Worm (Caenorhabditis elegans) whole organism, L4/young adult: ENCODE results near the gene R10E11.5.
A peak's percentile ranks its signal among the peaks of the same experiment; 100 is the strongest.

Source experiments
- W03F9.2 ChIP-seq: fragments of 150-350 bp; optimal IDR thresholded peaks from 2 replicates; lab custom pipeline; 2014; ENCODE audit warnings: missing biosample characterization, missing genetic modification characterization
- dao-5 ChIP-seq: sonication (generic microtip); optimal IDR thresholded peaks from 2 replicates; lab custom pipeline; 2016; ENCODE audit warnings: missing genotype, missing genetic modification characterization, moderate library complexity, missing compliant biosample characterization
- him-1 ChIP-seq: sonication (generic microtip); optimal IDR thresholded peaks from 2 replicates; lab custom pipeline; 2016; ENCODE audit warnings: missing genotype, missing genetic modification reagents, missing genetic modification characterization, missing compliant biosample characterization

R10E11.5 gene

ce11 chrIII:9813146-9813545, 23.7 kb upstream of the R10E11.5 start, which contains the start of gene ZK632.14:
TSS of gene ZK632.14 (plus strand) at chrIII:9813446.
- TF ChIP-seq dao-5 (tag; lab: Kevin White, UChicago) (no peak), W03F9.2 (tag; lab: Kevin White, UChicago) (no peak), him-1 (tag; lab: Kevin White, UChicago) (no peak)

DNA sequence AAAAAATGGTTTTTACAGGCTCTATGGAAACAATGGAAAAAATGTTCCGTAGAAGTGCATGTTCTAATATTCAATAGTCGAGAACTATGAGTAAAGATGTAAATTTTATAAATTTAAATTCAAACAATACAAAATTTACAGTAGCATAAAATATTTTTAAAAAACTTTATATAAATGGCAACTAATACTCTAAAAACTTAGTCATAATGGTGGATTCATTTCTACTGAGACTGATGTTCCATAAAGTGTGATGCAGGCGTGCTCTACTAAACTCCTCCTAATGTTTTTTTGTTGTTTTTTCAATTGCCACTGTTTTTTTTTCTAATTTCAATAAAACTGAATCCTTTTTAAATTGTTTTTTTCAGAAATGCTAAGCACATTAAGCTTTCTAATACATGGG, 18.7 kb upstream of the R10E11.5 start, which contains the start of gene gtap-2:
gtap-2 (plus strand) TSS at position 366 of the 400 bp plus-strand sequence.
- no peak for TF ChIP-seq dao-5 (tag; lab: Kevin White, UChicago)
- peak; percentile 56 for TF ChIP-seq W03F9.2 (tag; lab: Kevin White, UChicago)

DNA sequence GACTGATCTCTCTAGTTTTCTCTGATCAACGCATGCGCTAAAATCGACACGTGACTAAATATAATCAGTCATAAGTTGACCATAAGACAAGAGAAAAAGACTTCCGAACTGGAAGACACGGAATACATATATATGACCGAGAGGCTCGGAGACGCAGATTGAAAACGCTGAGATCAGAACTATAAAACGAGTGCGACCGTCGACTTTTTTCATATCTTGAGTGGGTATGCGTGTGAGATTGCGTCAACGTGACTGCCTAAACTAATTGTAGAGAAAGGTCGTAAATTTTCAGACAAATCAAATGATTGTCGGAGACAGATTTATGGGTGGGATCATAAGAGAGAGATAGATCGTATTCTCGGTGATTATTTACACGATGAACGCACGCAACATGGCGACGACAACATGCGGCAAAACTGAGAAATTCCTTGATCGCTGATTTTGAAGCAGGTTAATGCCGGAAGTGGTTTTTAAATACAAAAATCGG, 18.1 kb upstream of the R10E11.5 start:
- TF ChIP-seq dao-5 (tag; lab: Kevin White, UChicago): no peak
- TF ChIP-seq W03F9.2 (tag; lab: Kevin White, UChicago): no peak
- TF ChIP-seq him-1 (tag; lab: Kevin White, UChicago): no peak

DNA sequence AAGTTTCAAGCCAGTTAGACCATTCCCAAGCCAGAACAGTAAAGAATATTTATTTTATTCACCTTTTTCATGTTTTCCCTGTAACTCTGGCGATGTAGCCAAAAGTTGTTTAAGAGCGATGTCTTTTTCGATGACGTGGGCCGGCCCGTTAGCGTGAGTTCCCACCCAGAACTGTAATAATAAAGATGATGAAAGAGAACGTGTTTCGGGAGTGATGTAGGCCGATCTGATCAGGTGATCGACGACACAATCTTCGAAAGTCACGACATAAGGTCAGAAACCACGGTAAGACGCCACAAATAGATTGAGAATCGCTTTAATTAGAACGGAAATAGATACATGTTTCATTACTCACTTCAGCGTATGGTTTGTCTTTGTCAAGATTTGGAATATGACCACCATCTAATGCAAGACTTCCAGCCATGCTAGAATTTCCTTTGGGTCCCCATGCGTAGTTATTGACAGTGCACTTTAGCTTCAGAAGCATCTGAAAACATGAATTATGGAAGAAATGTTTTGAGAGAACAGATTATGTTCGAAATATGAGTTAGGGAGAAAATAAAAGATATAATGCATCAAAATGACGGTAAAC, 17.6 kb upstream of the R10E11.5 start, which contains the start of gene ZK632.4:
ZK632.4 (minus strand) TSS at position 487 of the 592 bp plus-strand sequence.
- TF ChIP-seq dao-5 (tag; lab: Kevin White, UChicago) (no peak), W03F9.2 (tag; lab: Kevin White, UChicago) (no peak), him-1 (tag; lab: Kevin White, UChicago) (no peak)

ce11 chrIII:9804997-9805610, 15.6 kb upstream of the R10E11.5 start, which contains the start of gene riok-3:
TSS of gene riok-3 (minus strand) at chrIII:9805011.
- TF ChIP-seq W03F9.2 (tag; lab: Kevin White, UChicago) (no peak), dao-5 (tag; lab: Kevin White, UChicago) (no peak), him-1 (tag; lab: Kevin White, UChicago) (no peak)

- no peak for TF ChIP-seq dao-5 (tag; lab: Kevin White, UChicago)
- no peak for TF ChIP-seq him-1 (tag; lab: Kevin White, UChicago)
- TF ChIP-seq W03F9.2 (tag; lab: Kevin White, UChicago): no peak
Measured at ce11 chrIII:9802045-9802444, 12.6 kb upstream of the R10E11.5 start.

- TF ChIP-seq W03F9.2 (tag; lab: Kevin White, UChicago) (no peak), dao-5 (tag; lab: Kevin White, UChicago) (no peak), him-1 (tag; lab: Kevin White, UChicago) (no peak)
Measured at ce11 chrIII:9798478-9799157, 9.2 kb upstream of the R10E11.5 start, which contains the start of gene ZK632.2. TSS of gene ZK632.2 (plus strand) at chrIII:9799107.

ce11 chrIII:9796448-9796847, 7.0 kb upstream of the R10E11.5 start, which contains the start of gene srxa-10:
TSS of gene srxa-10 (minus strand) at chrIII:9796548.
- no peak for TF ChIP-seq dao-5 (tag; lab: Kevin White, UChicago)
- no peak for TF ChIP-seq him-1 (tag; lab: Kevin White, UChicago)
- no peak for TF ChIP-seq W03F9.2 (tag; lab: Kevin White, UChicago)

DNA sequence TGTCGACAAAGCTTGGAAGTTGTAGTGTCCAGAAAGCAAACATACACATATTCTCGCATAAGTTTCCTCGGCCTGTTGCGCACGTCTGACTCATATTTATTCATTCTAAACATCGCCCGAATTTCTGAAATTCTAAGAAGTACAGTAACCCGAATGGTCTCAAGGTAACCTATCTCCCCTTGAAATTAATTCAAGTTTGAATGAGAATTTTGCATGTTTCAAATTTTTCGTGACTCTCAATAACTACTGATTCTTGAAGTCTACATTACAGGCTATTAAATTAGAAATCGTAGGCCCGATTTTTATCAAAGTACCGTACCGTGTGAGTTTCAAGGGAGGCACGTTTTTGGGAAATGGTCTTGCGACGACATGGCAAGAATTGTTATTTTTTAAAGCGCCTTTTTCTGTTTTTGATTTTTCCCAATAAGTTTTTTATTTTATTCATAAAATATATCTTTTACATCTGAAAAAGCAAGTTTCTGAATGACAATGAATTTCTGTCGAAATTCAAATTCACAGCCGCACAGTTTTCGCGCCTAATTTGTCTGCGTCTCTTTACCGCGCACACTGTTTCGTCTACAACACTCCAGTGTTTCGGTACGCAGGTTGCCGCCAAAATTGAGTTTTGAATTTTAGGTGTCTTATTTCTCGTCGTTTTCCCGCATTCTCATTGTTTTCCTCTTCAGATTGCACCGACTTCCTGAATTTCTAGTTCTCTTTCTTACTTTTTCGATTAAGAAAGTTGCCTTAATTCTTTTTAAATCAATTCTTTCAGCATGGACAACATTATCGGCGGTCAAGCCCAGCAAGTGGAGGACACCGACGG, 4.3 kb upstream of the R10E11.5 start, which contains the start of the genes R10E11.9 and mcm-6:
R10E11.9 (minus strand) TSS at position 51 of the 826 bp plus-strand sequence.
mcm-6 (plus strand) TSS at position 776 of the 826 bp plus-strand sequence.
- TF ChIP-seq W03F9.2 (tag; lab: Kevin White, UChicago) (no peak), dao-5 (tag; lab: Kevin White, UChicago) (no peak)

DNA sequence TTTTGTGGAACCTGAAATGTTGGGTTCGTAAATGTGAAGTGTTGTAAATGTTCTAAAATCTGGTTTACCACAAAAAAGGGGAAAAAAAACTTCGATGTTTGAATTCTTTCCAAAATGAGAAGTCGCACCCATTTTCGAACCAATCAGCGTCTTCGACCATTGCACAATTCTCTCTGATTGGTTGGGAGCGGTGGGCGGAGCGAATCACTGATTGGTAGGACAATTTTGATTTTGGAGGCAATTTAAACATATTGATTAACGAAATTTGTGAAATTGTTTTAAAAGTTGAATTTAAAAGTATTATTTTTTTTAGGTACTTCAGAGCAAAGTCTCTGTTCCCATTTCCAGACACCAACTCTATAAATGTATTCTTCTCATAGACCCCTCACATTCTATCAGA, 374 bp downstream of the R10E11.5 start:
- TF ChIP-seq W03F9.2 (tag; lab: Kevin White, UChicago) (no peak), him-1 (tag; lab: Kevin White, UChicago) (no peak), dao-5 (tag; lab: Kevin White, UChicago) (no peak)

- TF ChIP-seq dao-5 (tag; lab: Kevin White, UChicago) (no peak), him-1 (tag; lab: Kevin White, UChicago) (no peak)
Measured at ce11 chrIII:9786776-9787175, 2.7 kb downstream of the R10E11.5 start.

DNA sequence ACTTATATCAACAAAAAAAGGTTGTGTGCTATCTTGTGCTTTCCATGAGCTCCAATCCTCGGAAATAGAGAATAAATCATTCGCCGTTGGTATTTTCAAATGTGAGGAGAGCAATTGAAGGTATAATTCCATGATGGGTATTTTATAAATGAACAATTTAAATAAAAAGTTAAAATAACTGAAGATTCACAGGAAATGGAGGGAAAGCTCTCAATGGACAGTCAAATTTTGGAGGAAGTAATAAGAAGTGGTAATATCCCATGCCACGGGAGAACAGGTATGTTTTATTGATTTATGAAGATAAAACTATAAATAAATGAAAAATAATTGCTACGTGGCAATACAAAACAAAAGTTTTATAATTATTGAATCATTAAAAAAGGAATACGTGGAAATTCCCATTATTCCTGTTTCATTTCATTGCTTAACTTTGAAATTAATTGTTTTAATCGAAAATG, 6.3 kb downstream of the R10E11.5 start:
- TF ChIP-seq him-1 (tag; lab: Kevin White, UChicago) (no peak), W03F9.2 (tag; lab: Kevin White, UChicago) (no peak), dao-5 (tag; lab: Kevin White, UChicago) (no peak)
